3 worm cellular contexts compared by ENCODE assay signal in genomic region chrV:18711362-18711761, ce11.
TF ChIP-seq lines count a peak whose summit lies in the region.

No protein-coding gene starts in this region.

TF ChIP-seq in whole organism, L1 larva, 84 proteins besides CTCF, POLR2A, EP300 and RAD21:
- TF ChIP-seq ets-5 (GFP tag; IDR thresholded peaks at IDR 0.05; lab: Robert Waterston, UW) (no peak), nhr-19 (GFP tag; conservative IDR thresholded peaks at IDR 0.05; lab: Robert Waterston, UW) (0 out of 2 replicates have a peak, but pooled peaks have one; percentile 9)

TF ChIP-seq in whole organism, L4 larva, 104 proteins besides CTCF, POLR2A, EP300 and RAD21:
- TF ChIP-seq zag-1 (tag; optimal IDR thresholded peaks at IDR 0.05; lab: Kevin White, UChicago) (no peak), aha-1 (tag; lab: Kevin White, UChicago) (peak; percentile 56)

TF ChIP-seq in whole organism, young adult, 124 proteins besides CTCF, POLR2A, EP300 and RAD21:
- TF ChIP-seq zim-3 (tag; optimal IDR thresholded peaks at IDR 0.05; lab: Kevin White, UChicago) (no peak), rcor-1 (GFP tag; IDR thresholded peaks at IDR 0.05; lab: Robert Waterston, UW) (no peak), nfya-1 (tag; optimal IDR thresholded peaks at IDR 0.05; lab: Kevin White, UChicago; ENCODE audit: borderline replicate concordance, insufficient read depth) (peak; percentile 41), K12H6.12 (tag; optimal IDR thresholded peaks at IDR 0.05; lab: Kevin White, UChicago) (no peak), aptf-3 (GFP tag; IDR thresholded peaks at IDR 0.05; lab: Robert Waterston, UW) (peak; percentile 32; the same call in 1 of the 2 replicates), C17E4.6 (GFP tag; IDR thresholded peaks at IDR 0.05; lab: Robert Waterston, UW) (no peak), dpl-1 (GFP tag; optimal IDR thresholded peaks at IDR 0.05; lab: Kevin White, UChicago) (no peak), nhr-120 (GFP tag; IDR thresholded peaks at IDR 0.05; lab: Robert Waterston, UW) (peak; percentile 78; the same call in 1 of the 2 replicates), Y79H2A.3 (GFP tag; conservative IDR thresholded peaks at IDR 0.05; lab: Robert Waterston, UW) (no peak)
TF ChIP-seq in whole organism, young adult: peak in this region for 3.
